Fruit fly (Drosophila melanogaster): ENCODE measurements around the gene CG44261.
A peak's percentile ranks its signal among the peaks of the same experiment; 100 is the strongest.

CG44261 gene

DNA sequence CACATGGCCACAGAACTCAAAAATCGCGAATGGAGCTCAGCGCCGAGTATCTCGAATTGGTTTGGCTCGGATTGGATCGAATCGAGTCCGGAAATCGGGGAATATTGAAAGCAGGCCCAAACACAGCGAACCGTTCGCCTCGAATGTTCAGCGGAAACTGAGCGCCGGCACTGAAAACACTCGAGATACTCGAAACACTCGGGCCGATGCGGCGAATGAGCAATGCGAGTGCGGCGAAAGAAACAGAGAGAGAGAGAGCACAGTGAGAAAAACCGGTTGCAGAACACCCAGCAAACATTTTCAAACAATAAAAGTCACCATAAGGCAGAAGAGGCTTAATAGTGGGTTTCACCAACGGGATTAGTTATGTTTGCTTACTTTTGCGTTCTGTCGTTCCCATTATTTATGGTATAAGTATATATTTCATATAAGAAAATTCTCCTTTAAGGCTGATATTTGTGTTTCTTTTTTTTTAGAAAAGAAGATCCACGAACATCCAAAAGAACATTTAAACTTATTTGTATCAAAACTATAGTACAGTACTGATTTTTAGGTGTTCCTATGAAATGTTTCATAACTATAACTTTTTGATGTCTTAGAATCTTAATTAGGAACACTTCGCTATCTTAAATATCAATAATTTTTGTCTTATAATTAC lies 13.5 kb downstream of the CG44261 start, which contains the start of gene FER:
Gene FER, minus strand, starts transcription at position 162 of the 658 bp plus-strand sequence.
- TF ChIP-seq Smox (GFP tag; optimal IDR thresholded peaks at IDR 0.05) (no peak), cyc (GFP tag; optimal IDR thresholded peaks at IDR 0.05) (peak; percentile 17), CG6276 (GFP tag; optimal IDR thresholded peaks at IDR 0.05) (peak; percentile 8), CG8319 (GFP tag; optimal IDR thresholded peaks at IDR 0.05) (no peak), ss (GFP tag; optimal IDR thresholded peaks at IDR 0.05) (peak; percentile 9 to 59), lz (GFP tag; optimal IDR thresholded peaks at IDR 0.05) (peak; percentile 6), spab (GFP tag; optimal IDR thresholded peaks at IDR 0.05) (peak; percentile 16), CG1621 (tag; optimal IDR thresholded peaks at IDR 0.05) (peak; percentile 63), Eip75B (GFP tag; optimal IDR thresholded peaks at IDR 0.05) (peak; percentile 5), CG6163 (GFP tag; IDR thresholded peaks at IDR 0.05) (peak; percentile 71), Hr38 (GFP tag; optimal IDR thresholded peaks at IDR 0.05) (no peak), eg (GFP tag; IDR thresholded peaks at IDR 0.05) (peak; percentile 71; the same call in 2 of the 3 replicates), Sox102F (GFP tag; optimal IDR thresholded peaks at IDR 0.05) (peak; percentile 13), svp (GFP tag) (peak; percentile 65), pdm3 (GFP tag; optimal IDR thresholded peaks at IDR 0.05) (no peak), CG3919 (GFP tag; optimal IDR thresholded peaks at IDR 0.05) (peak; percentile 35), fkh (GFP tag; optimal IDR thresholded peaks at IDR 0.05) (peak; percentile 33), CG9139 (GFP tag; optimal IDR thresholded peaks at IDR 0.05) (peak; percentile 58), Hr4 (GFP tag; optimal IDR thresholded peaks at IDR 0.05) (peak; percentile 28), vri (GFP tag; optimal IDR thresholded peaks at IDR 0.05) (peak; percentile 51), CG11294 (GFP tag; IDR thresholded peaks at IDR 0.05) (no peak), acj6 (GFP tag; optimal IDR thresholded peaks at IDR 0.05) (no peak), CG6854 (GFP tag; optimal IDR thresholded peaks at IDR 0.05) (peak; percentile 83), dsx (GFP tag; optimal IDR thresholded peaks at IDR 0.05; ENCODE audit: poor library complexity, severe bottlenecking) (peak; percentile 39), CG15336 (GFP tag; IDR thresholded peaks at IDR 0.05) (peak; percentile 48; the same call in 1 of the 2 replicates), CG8119 (GFP tag; IDR thresholded peaks at IDR 0.05) (peak; percentile 35; the same call in 1 of the 3 replicates), CG3032 (tag; optimal IDR thresholded peaks at IDR 0.05) (peak; percentile 25), CG16779 (tag; optimal IDR thresholded peaks at IDR 0.05) (peak; percentile 34), achi (GFP tag; optimal IDR thresholded peaks at IDR 0.05) (peak; percentile 8), Eip78C (GFP tag) (peak; percentile 67), topi (GFP tag; optimal IDR thresholded peaks at IDR 0.05) (peak; percentile 18), OdsH (GFP tag; optimal IDR thresholded peaks at IDR 0.05) (no peak), esn (GFP tag; optimal IDR thresholded peaks at IDR 0.05) (peak; percentile 17)

DNA sequence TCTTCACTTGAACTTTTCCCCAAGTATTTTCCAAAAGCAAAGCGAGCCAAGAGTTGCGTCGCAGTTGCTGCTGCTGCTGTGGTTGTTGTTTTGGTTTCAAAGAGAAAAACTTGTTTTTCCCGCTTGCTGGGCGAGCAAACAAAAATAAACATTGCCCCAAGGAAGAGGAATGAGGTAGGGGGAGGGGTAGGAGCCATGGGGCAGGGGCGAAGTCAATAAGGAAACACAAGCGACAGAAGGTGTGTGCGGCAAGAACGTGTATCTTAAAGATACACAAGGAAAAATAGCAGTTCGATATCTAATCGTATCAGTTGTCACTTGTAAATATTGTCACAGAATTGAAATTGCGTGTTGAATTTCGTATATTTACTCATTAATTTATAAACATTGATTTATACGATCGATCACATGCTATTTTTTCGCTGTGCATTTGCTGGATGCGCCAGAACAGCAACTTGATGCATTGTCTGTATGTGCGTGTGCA lies 14.4 kb downstream of the CG44261 start:
- TF ChIP-seq lz (GFP tag; optimal IDR thresholded peaks at IDR 0.05), result peak; percentile 91
- peak; percentile 94 for TF ChIP-seq Met (GFP tag; optimal IDR thresholded peaks at IDR 0.05)
- TF ChIP-seq Smox (GFP tag; optimal IDR thresholded peaks at IDR 0.05), result peak; percentile 91
- TF ChIP-seq CG6808 (GFP tag; optimal IDR thresholded peaks at IDR 0.05), result peak; percentile 97
- peak; percentile 94 for TF ChIP-seq svp (GFP tag)
- peak; percentile 78 for TF ChIP-seq CG11902 (GFP tag; optimal IDR thresholded peaks at IDR 0.05)
- TF ChIP-seq ss (GFP tag; optimal IDR thresholded peaks at IDR 0.05), result peak; percentile 97 to 98
- peak; percentile 92 for TF ChIP-seq topi (GFP tag; optimal IDR thresholded peaks at IDR 0.05)
- TF ChIP-seq Ets96B (tag; optimal IDR thresholded peaks at IDR 0.05), result peak; percentile 98
- peak; percentile 81 for TF ChIP-seq fd85E (GFP tag; optimal IDR thresholded peaks at IDR 0.05)
- peak; percentile 87 for TF ChIP-seq Ets21C (GFP tag; optimal IDR thresholded peaks at IDR 0.05)
- TF ChIP-seq CG34406 (GFP tag; optimal IDR thresholded peaks at IDR 0.05), result peak; percentile 89
- TF ChIP-seq dsx (GFP tag; optimal IDR thresholded peaks at IDR 0.05; ENCODE audit: poor library complexity, severe bottlenecking), result peak; percentile 96
- TF ChIP-seq CG3032 (tag; optimal IDR thresholded peaks at IDR 0.05), result peak; percentile 98
- peak; percentile 94 for TF ChIP-seq Eip75B (GFP tag; optimal IDR thresholded peaks at IDR 0.05)
- peak; percentile 93 for TF ChIP-seq CG8319 (GFP tag; optimal IDR thresholded peaks at IDR 0.05)
- TF ChIP-seq Gug (GFP tag; IDR thresholded peaks at IDR 0.05), result peak; percentile 95
- peak; percentile 98 for TF ChIP-seq CG6163 (GFP tag; IDR thresholded peaks at IDR 0.05)
- TF ChIP-seq fd59A (GFP tag; optimal IDR thresholded peaks at IDR 0.05), result peak; percentile 97
- TF ChIP-seq Eip93F (GFP tag; optimal IDR thresholded peaks at IDR 0.05), result peak; percentile 70
- TF ChIP-seq Eip78C (GFP tag), result peak; percentile 98
- TF ChIP-seq fkh (GFP tag; optimal IDR thresholded peaks at IDR 0.05), result peak; percentile 93
- TF ChIP-seq CG6792 (GFP tag; optimal IDR thresholded peaks at IDR 0.05), result peak; percentile 94
- TF ChIP-seq CG6854 (GFP tag; optimal IDR thresholded peaks at IDR 0.05), result peak; percentile 90
- peak; percentile 95 for TF ChIP-seq CG8119 (GFP tag; IDR thresholded peaks at IDR 0.05)
- TF ChIP-seq Sox102F (GFP tag; optimal IDR thresholded peaks at IDR 0.05), result peak; percentile 92
- TF ChIP-seq CG11294 (GFP tag; IDR thresholded peaks at IDR 0.05), result peak; percentile 83
- peak; percentile 95 for TF ChIP-seq eg (GFP tag; IDR thresholded peaks at IDR 0.05)
- peak; percentile 92 for TF ChIP-seq CG16779 (tag; optimal IDR thresholded peaks at IDR 0.05)
- TF ChIP-seq Hr4 (GFP tag; optimal IDR thresholded peaks at IDR 0.05), result peak; percentile 86
- TF ChIP-seq OdsH (GFP tag; optimal IDR thresholded peaks at IDR 0.05), result peak; percentile 95
- peak; percentile 93 for TF ChIP-seq net (GFP tag; optimal IDR thresholded peaks at IDR 0.05)
- TF ChIP-seq CG15336 (GFP tag; IDR thresholded peaks at IDR 0.05), result peak; percentile 96
